Worm (Caenorhabditis elegans) whole organism, mixed stage, embryonic: ENCODE data around the gene rps-28.

Source experiments
- elt-3 ChIP-seq: fragments of 150-350 bp; optimal IDR thresholded peaks from 2 replicates; lab custom pipeline; 2014; ENCODE audit warnings: missing biosample characterization, missing genetic modification characterization
- nhr-76 ChIP-seq: sonication (generic microtip); optimal IDR thresholded peaks from 2 replicates; lab custom pipeline; 2017; ENCODE audit warnings: missing biosample characterization, missing genetic modification characterization
- snpc-4 ChIP-seq: fragments of 150-350 bp; optimal IDR thresholded peaks from 2 replicates; lab custom pipeline; 2014; ENCODE audit warnings: missing biosample characterization, missing genetic modification characterization
- unc-62 ChIP-seq: fragments of 150-350 bp; optimal IDR thresholded peaks from 2 replicates; lab custom pipeline; 2014; ENCODE audit warnings: missing biosample characterization, missing genetic modification reagents, missing genetic modification characterization

DNA sequence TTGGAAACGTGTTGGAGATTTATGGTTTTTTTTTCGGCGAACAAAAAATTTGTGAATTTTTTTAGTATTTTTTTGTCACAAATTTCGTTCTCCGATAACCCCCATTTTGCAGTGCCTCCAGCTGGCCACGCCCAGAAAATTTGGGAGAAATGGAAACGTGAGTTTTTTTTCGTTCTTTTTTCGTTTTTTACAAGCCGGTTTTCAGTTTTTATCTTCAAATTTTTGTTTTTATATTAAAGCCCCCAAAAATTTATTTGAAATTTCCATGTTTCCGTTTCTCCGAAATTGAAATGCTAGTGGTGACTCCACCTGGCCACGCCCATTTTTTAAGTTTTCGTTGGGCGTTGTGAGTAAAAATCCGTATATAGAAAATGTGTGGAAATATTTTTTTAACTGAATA, 27.7 kb downstream of the rps-28 start:
- TF ChIP-seq elt-3 (tag; lab: Kevin White, UChicago) = no peak
- TF ChIP-seq snpc-4 = no peak
- TF ChIP-seq unc-62 (GFP tag; lab: Kevin White, UChicago) = no peak
- no peak for TF ChIP-seq nhr-76 (tag; lab: Kevin White, UChicago)
